Fruit fly (Drosophila melanogaster): Measurements from ENCODE around the gene SPE.

The SPE gene

dm6 chr3R:23638351-23638750 is 47.7 kb upstream of the SPE start (continued):
- TF ChIP-seq dac (GFP tag; optimal IDR thresholded peaks at IDR 0.05) (no peak), CG16779 (tag; optimal IDR thresholded peaks at IDR 0.05) (no peak), CG11294 (GFP tag; IDR thresholded peaks at IDR 0.05) (peak; percentile 35; the same call in 1 of the 2 replicates), Eip93F (GFP tag; optimal IDR thresholded peaks at IDR 0.05) (no peak), Lpt (GFP tag; optimal IDR thresholded peaks at IDR 0.05) (peak; percentile 45), CG7368 (GFP tag; optimal IDR thresholded peaks at IDR 0.05) (peak; percentile 14), fd85E (GFP tag; optimal IDR thresholded peaks at IDR 0.05) (no peak), vri (GFP tag; optimal IDR thresholded peaks at IDR 0.05) (no peak), achi (GFP tag; optimal IDR thresholded peaks at IDR 0.05) (peak; percentile 27), acj6 (GFP tag; optimal IDR thresholded peaks at IDR 0.05) (peak; percentile 17), CG9139 (GFP tag; optimal IDR thresholded peaks at IDR 0.05) (no peak), Sox15 (GFP tag; optimal IDR thresholded peaks at IDR 0.05) (no peak), lz (GFP tag; optimal IDR thresholded peaks at IDR 0.05) (no peak), net (GFP tag; optimal IDR thresholded peaks at IDR 0.05) (peak; percentile 45), topi (GFP tag; optimal IDR thresholded peaks at IDR 0.05) (no peak), Ets21C (GFP tag; optimal IDR thresholded peaks at IDR 0.05) (no peak), OdsH (GFP tag; optimal IDR thresholded peaks at IDR 0.05) (peak; percentile 26), Eip75B (GFP tag; optimal IDR thresholded peaks at IDR 0.05) (no peak), esn (GFP tag; optimal IDR thresholded peaks at IDR 0.05) (no peak), CG6854 (GFP tag; optimal IDR thresholded peaks at IDR 0.05) (no peak)

DNA sequence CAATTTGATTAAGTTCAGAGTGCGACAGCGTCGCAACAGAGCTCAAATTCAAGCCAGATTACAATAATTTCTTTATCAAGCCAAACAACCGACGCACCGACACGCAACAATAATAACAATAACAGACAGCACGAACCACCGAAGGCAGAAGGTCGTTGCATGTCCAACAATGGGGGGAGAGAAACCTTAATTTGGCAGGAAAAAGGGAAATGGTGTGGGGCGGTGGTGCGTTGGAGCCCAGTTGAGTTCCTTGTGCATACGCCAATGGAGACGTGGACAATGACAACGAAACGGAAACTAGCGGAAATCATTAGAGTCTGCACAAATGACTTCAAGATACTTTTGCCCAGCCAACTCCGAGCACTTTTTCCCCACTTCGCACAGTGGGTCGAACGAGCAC is 46.5 kb upstream of the SPE start:
- peak; percentile 51 for TF ChIP-seq svp (GFP tag)
- no peak for TF ChIP-seq CG3919 (GFP tag; optimal IDR thresholded peaks at IDR 0.05)
- no peak for TF ChIP-seq net (GFP tag; optimal IDR thresholded peaks at IDR 0.05)
- no peak for TF ChIP-seq Eip75B (GFP tag; optimal IDR thresholded peaks at IDR 0.05)
- no peak for TF ChIP-seq spab (GFP tag; optimal IDR thresholded peaks at IDR 0.05)

DNA sequence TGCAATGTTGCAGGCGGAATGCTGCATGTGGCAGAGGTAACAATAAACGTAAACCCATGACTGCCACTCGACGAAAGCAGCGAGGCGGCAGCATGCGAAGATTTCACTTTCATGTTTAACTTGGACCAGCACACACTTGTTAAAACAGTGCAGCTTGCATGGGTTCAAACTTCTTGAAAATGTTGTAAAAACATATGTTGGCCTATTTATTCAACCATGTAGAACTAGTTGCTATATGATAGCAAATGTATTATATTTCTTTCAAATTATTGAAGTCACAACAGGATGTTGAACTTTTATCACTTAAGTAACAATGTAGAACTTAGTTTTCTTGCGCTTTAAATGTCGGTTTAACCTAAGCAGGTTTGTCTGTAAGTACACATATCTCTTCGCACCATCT is 43.2 kb upstream of the SPE start:
- TF ChIP-seq CG10631 (GFP tag; optimal IDR thresholded peaks at IDR 0.05): no peak
- peak; percentile 82 for TF ChIP-seq Eip78C (GFP tag)
- TF ChIP-seq Hr4 (GFP tag; optimal IDR thresholded peaks at IDR 0.05): peak; percentile 27
- 0 out of 2 replicates have a peak, but pooled peaks have one; percentile 28 for TF ChIP-seq CG15336 (GFP tag; IDR thresholded peaks at IDR 0.05)
- TF ChIP-seq CG32006 (GFP tag; optimal IDR thresholded peaks at IDR 0.05): peak; percentile 31
- TF ChIP-seq Eip93F (GFP tag; optimal IDR thresholded peaks at IDR 0.05): no peak

DNA sequence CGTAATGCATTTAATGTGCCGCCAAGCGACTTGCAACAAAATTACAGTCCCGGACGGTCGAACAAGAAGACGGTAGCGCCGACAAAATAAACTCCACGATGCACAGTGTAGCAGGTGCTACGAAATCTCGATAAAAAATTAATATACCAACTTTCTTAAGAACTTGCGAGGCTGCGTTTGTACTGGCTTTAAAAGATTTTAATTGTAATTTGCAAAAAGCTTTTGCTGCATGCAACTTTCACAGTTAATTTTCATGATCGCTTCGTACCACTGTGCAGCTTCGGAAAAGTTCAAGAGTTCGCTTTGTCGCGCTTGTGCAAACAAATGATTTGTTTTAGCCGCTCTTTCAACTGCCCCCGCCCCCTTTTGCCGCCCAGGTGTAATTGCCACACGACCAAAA is 39.9 kb upstream of the SPE start:
- TF ChIP-seq topi (GFP tag; optimal IDR thresholded peaks at IDR 0.05): peak; percentile 74
- peak; percentile 56 for TF ChIP-seq spab (GFP tag; optimal IDR thresholded peaks at IDR 0.05)
- TF ChIP-seq CG6163 (GFP tag; IDR thresholded peaks at IDR 0.05): peak; percentile 92
- peak; percentile 81 for TF ChIP-seq Lpt (GFP tag; optimal IDR thresholded peaks at IDR 0.05)
- TF ChIP-seq Smox (GFP tag; optimal IDR thresholded peaks at IDR 0.05): peak; percentile 66
- TF ChIP-seq Gug (GFP tag; IDR thresholded peaks at IDR 0.05): peak; percentile 80
- TF ChIP-seq svp (GFP tag): peak; percentile 89
- peak; percentile 67 for TF ChIP-seq CG7368 (GFP tag; optimal IDR thresholded peaks at IDR 0.05)
- TF ChIP-seq CG11762 (GFP tag; optimal IDR thresholded peaks at IDR 0.05; ENCODE audit: insufficient read depth): peak; percentile 70
- peak; percentile 36 for TF ChIP-seq vri (GFP tag; optimal IDR thresholded peaks at IDR 0.05)
- peak; percentile 40 for TF ChIP-seq fd59A (GFP tag; optimal IDR thresholded peaks at IDR 0.05)
- TF ChIP-seq CG11902 (GFP tag; optimal IDR thresholded peaks at IDR 0.05): peak; percentile 67
- TF ChIP-seq achi (GFP tag; optimal IDR thresholded peaks at IDR 0.05): peak; percentile 80
- peak; percentile 92 for TF ChIP-seq CG8119 (GFP tag; IDR thresholded peaks at IDR 0.05)
- TF ChIP-seq net (GFP tag; optimal IDR thresholded peaks at IDR 0.05): peak; percentile 86
- TF ChIP-seq Eip75B (GFP tag; optimal IDR thresholded peaks at IDR 0.05): peak; percentile 76
- TF ChIP-seq esn (GFP tag; optimal IDR thresholded peaks at IDR 0.05): peak; percentile 70
- TF ChIP-seq salr (GFP tag; optimal IDR thresholded peaks at IDR 0.05): peak; percentile 53 to 61
- no peak for TF ChIP-seq Blimp-1 (GFP tag; optimal IDR thresholded peaks at IDR 0.05)
- TF ChIP-seq CG15336 (GFP tag; IDR thresholded peaks at IDR 0.05): peak; percentile 94
- TF ChIP-seq CG8319 (GFP tag; optimal IDR thresholded peaks at IDR 0.05): peak; percentile 63
- peak; percentile 18 for TF ChIP-seq CG16779 (tag; optimal IDR thresholded peaks at IDR 0.05)
- peak; percentile 40 for TF ChIP-seq CG6808 (GFP tag; optimal IDR thresholded peaks at IDR 0.05)
- TF ChIP-seq CG6854 (GFP tag; optimal IDR thresholded peaks at IDR 0.05): no peak
- TF ChIP-seq CG9139 (GFP tag; optimal IDR thresholded peaks at IDR 0.05): no peak
- peak; percentile 72 for TF ChIP-seq cyc (GFP tag; optimal IDR thresholded peaks at IDR 0.05)
- TF ChIP-seq Eip78C (GFP tag): peak; percentile 93
- peak; percentile 88 for TF ChIP-seq OdsH (GFP tag; optimal IDR thresholded peaks at IDR 0.05)
- peak; percentile 63 for TF ChIP-seq Sox15 (GFP tag; optimal IDR thresholded peaks at IDR 0.05)
- peak; percentile 88 for TF ChIP-seq CG6276 (GFP tag; optimal IDR thresholded peaks at IDR 0.05)
- peak in 1 of 2 experiments; percentile 11 for TF ChIP-seq ss (GFP tag; optimal IDR thresholded peaks at IDR 0.05)
- TF ChIP-seq Hr39 (GFP tag; optimal IDR thresholded peaks at IDR 0.05): peak; percentile 80
- TF ChIP-seq CG11294 (GFP tag; IDR thresholded peaks at IDR 0.05): peak; percentile 79; the same call in 1 of the 2 replicates

Data from whole organism, prepupa.